Fruit fly (Drosophila melanogaster): ENCODE measurements around the gene Grp170.

DNA sequence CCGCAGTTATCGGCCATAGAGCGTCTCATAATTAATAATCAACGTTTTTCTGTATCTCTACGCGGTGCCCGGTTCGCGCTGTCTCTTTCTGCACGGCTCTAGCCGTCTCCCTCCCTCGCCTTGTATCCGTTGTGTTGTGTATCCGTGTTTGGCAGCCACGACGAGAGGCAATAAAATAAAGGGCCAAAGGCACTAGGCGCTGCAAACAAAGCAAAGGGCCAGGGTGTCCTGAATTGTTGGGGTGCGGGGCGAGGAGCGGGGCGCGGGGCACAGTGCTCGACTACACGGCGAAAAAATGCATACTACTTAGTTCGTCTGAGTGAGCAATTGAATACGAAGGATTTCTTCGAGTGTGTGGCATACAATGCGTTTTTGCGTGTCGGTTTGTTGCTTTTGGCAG lies 32.7 kb upstream of the Grp170 start:
- TF ChIP-seq CkIIα-i1 (GFP tag; IDR thresholded peaks at IDR 0.05), result no peak
- TF ChIP-seq CG11696 (GFP tag; IDR thresholded peaks at IDR 0.05), result no peak
- TF ChIP-seq chn (GFP tag; optimal IDR thresholded peaks at IDR 0.05), result no peak
- no peak for TF ChIP-seq pan (optimal IDR thresholded peaks at IDR 0.05)
- TF ChIP-seq pan (GFP tag; optimal IDR thresholded peaks at IDR 0.05 in 1 of 2, IDR thresholded peaks at IDR 0.05 in 1 of 2), result no peak
- TF ChIP-seq org-1 (GFP tag; optimal IDR thresholded peaks at IDR 0.05), result no peak
- TF ChIP-seq kah (GFP tag; optimal IDR thresholded peaks at IDR 0.05), result no peak
- no peak for TF ChIP-seq CG9609 (GFP tag; optimal IDR thresholded peaks at IDR 0.05)
- TF ChIP-seq Max (GFP tag; optimal IDR thresholded peaks at IDR 0.05), result no peak
- TF ChIP-seq CG4424 (GFP tag; optimal IDR thresholded peaks at IDR 0.05), result no peak
- TF ChIP-seq ttk (GFP tag; IDR thresholded peaks at IDR 0.05), result no peak
- TF ChIP-seq nmo (GFP tag; optimal IDR thresholded peaks at IDR 0.05), result no peak
- no peak for TF ChIP-seq CG2875 (GFP tag; optimal IDR thresholded peaks at IDR 0.05)
- no peak for TF ChIP-seq odd (GFP tag; optimal IDR thresholded peaks at IDR 0.05)

All from whole organism, embryonic.